Fruit fly (Drosophila melanogaster) whole organism, embryonic: ENCODE measurements around the gene CG32280.
A peak's percentile ranks its signal among the peaks of the same experiment; 100 is the strongest.

ENCODE experiments used
- Abd-B ChIP-seq: fragments of 200-800 bp; sonication (Bioruptor generic); optimal IDR thresholded peaks from 2 replicates; lab custom pipeline; 2018; ENCODE audit warnings: missing biosample characterization, mild to moderate bottlenecking, missing genetic modification characterization, moderate library complexity
- Adf1 ChIP-seq: fragments of 200-800 bp; sonication (Bioruptor generic); IDR thresholded peaks from 2 replicates; pipeline ENCODE4 v1.3.6; 2022; ENCODE audit warnings: missing biosample characterization, missing genetic modification characterization
- B-H2 ChIP-seq: fragments of 200-800 bp; sonication (Bioruptor generic); optimal IDR thresholded peaks from 2 replicates; lab custom pipeline; 2018; ENCODE audit warnings: missing biosample characterization, mild to moderate bottlenecking, missing genetic modification characterization
- BEAF-32 ChIP-seq: fragments of 200-800 bp; sonication (Bioruptor generic); optimal IDR thresholded peaks from 3 replicates; lab custom pipeline; 2017; ENCODE audit warnings: missing biosample characterization, missing genetic modification characterization, mild to moderate bottlenecking, moderate library complexity, missing genetic modification reagents
- CG10543 ChIP-seq: fragments of 200-800 bp; sonication (Bioruptor generic); optimal IDR thresholded peaks from 3 replicates; lab custom pipeline; 2017; ENCODE audit warnings: missing biosample characterization, mild to moderate bottlenecking, missing genetic modification characterization, moderate library complexity
- CG10654 ChIP-seq: fragments of 200-800 bp; sonication (Bioruptor generic); optimal IDR thresholded peaks from 2 replicates; lab custom pipeline; 2016; ENCODE audit warnings: missing biosample characterization, missing genetic modification characterization
- CG12942 ChIP-seq: fragments of 200-800 bp; sonication (Bioruptor generic); optimal IDR thresholded peaks from 3 replicates; lab custom pipeline; 2016; ENCODE audit warnings: missing biosample characterization, missing genetic modification characterization
- CG13287 ChIP-seq: fragments of 200-800 bp; sonication (Bioruptor generic); IDR thresholded peaks from 2 replicates; pipeline ENCODE4 v1.3.6; 2022; ENCODE audit warnings: missing biosample characterization, missing genetic modification characterization; ENCODE audit not compliant: partially characterized antibody
- CG13296 ChIP-seq: fragments of 200-800 bp; sonication (Bioruptor generic); optimal IDR thresholded peaks from 3 replicates; lab custom pipeline; 2018; ENCODE audit warnings: missing biosample characterization, mild to moderate bottlenecking, missing genetic modification characterization
- CG13624 ChIP-seq: fragments of 200-800 bp; sonication (Bioruptor generic); optimal IDR thresholded peaks from 2 replicates; lab custom pipeline; 2016; ENCODE audit warnings: missing biosample characterization, missing genetic modification characterization
- CG14965 ChIP-seq: fragments of 200-800 bp; sonication (Bioruptor generic); optimal IDR thresholded peaks from 2 replicates; lab custom pipeline; 2016; ENCODE audit warnings: missing biosample characterization, missing genetic modification characterization, borderline replicate concordance
- CG15514 ChIP-seq: fragments of 200-800 bp; sonication (Bioruptor generic); optimal IDR thresholded peaks from 3 replicates; lab custom pipeline; 2017; ENCODE audit warnings: missing biosample characterization, missing genetic modification characterization, mild to moderate bottlenecking, moderate library complexity, missing genetic modification reagents
- CG18599 ChIP-seq: fragments of 200-800 bp; sonication (Bioruptor generic); optimal IDR thresholded peaks from 3 replicates; lab custom pipeline; 2017; ENCODE audit warnings: missing biosample characterization, missing genetic modification characterization, mild to moderate bottlenecking, moderate library complexity, missing genetic modification reagents
- CG30403 ChIP-seq: fragments of 200-800 bp; sonication (Bioruptor generic); optimal IDR thresholded peaks from 3 replicates; lab custom pipeline; 2016; ENCODE audit warnings: missing biosample characterization, missing genetic modification characterization
- CG3163 ChIP-seq: fragments of 200-800 bp; sonication (Bioruptor generic); optimal IDR thresholded peaks from 3 replicates; lab custom pipeline; 2016; ENCODE audit warnings: missing biosample characterization, missing genetic modification characterization
- CG33213 ChIP-seq: fragments of 200-800 bp; sonication (Bioruptor generic); optimal IDR thresholded peaks from 3 replicates; lab custom pipeline; 2016; ENCODE audit warnings: missing biosample characterization, missing genetic modification characterization
- CG4282 ChIP-seq: fragments of 200-800 bp; sonication (Bioruptor generic); optimal IDR thresholded peaks from 2 replicates; lab custom pipeline; 2016; ENCODE audit warnings: missing biosample characterization, missing genetic modification characterization
- CG4617 ChIP-seq: fragments of 200-800 bp; sonication (Bioruptor generic); optimal IDR thresholded peaks from 3 replicates; lab custom pipeline; 2016; ENCODE audit warnings: missing biosample characterization, missing genetic modification characterization, borderline replicate concordance
- CG5245 ChIP-seq: fragments of 200-800 bp; sonication (Bioruptor generic); optimal IDR thresholded peaks from 3 replicates; lab custom pipeline; 2016; ENCODE audit warnings: missing biosample characterization, missing genetic modification characterization
- CG6254 ChIP-seq: fragments of 200-800 bp; sonication (Bioruptor generic); optimal IDR thresholded peaks from 3 replicates; lab custom pipeline; 2017; ENCODE audit warnings: mild to moderate bottlenecking, missing biosample characterization, missing genetic modification reagents, missing genetic modification characterization
- CG7963 ChIP-seq: fragments of 200-800 bp; sonication (Bioruptor generic); IDR thresholded peaks from 3 replicates; pipeline ENCODE4 v1.3.6; 2022; ENCODE audit warnings: missing biosample characterization, missing genetic modification characterization; ENCODE audit not compliant: partially characterized antibody
- CG8089 ChIP-seq: fragments of 200-800 bp; sonication (Bioruptor generic); optimal IDR thresholded peaks from 3 replicates; lab custom pipeline; 2016; ENCODE audit warnings: missing biosample characterization, missing genetic modification characterization
- CG8944 ChIP-seq: fragments of 200-800 bp; sonication (Bioruptor generic); optimal IDR thresholded peaks from 3 replicates; lab custom pipeline; 2016; ENCODE audit warnings: missing biosample characterization, missing genetic modification characterization
- CG9215 ChIP-seq: fragments of 200-800 bp; sonication (Bioruptor generic); IDR thresholded peaks from 2 replicates; pipeline ENCODE4 v1.3.6; 2022; ENCODE audit warnings: missing biosample characterization, missing genetic modification characterization
- Dip3 ChIP-seq: fragments of 200-800 bp; sonication (Bioruptor generic); optimal IDR thresholded peaks from 3 replicates; lab custom pipeline; 2016; ENCODE audit warnings: missing biosample characterization, missing genetic modification characterization
- Dll ChIP-seq: fragments of 200-800 bp; sonication (Bioruptor generic); IDR thresholded peaks from 4 replicates; pipeline ENCODE4 v1.3.6; 2022; ENCODE audit warnings: missing biosample characterization, missing genetic modification characterization; ENCODE audit not compliant: partially characterized antibody
- ERR ChIP-seq: fragments of 200-800 bp; sonication (Bioruptor generic); optimal IDR thresholded peaks from 2 replicates; lab custom pipeline; 2016; ENCODE audit warnings: missing biosample characterization, missing genetic modification characterization
- Fer2 ChIP-seq: fragments of 200-800 bp; sonication (Bioruptor generic); optimal IDR thresholded peaks from 2 replicates; lab custom pipeline; 2018; ENCODE audit warnings: missing biosample characterization, mild to moderate bottlenecking, missing genetic modification characterization, moderate library complexity
- GATAe ChIP-seq: fragments of 200-800 bp; sonication (Bioruptor generic); conservative IDR thresholded peaks from 2 replicates; pipeline ENCODE4 v1.3.6; 2022; ENCODE audit warnings: missing biosample characterization, missing genetic modification characterization
- H2.0 ChIP-seq: fragments of 200-800 bp; sonication (Bioruptor generic); IDR thresholded peaks from 2 replicates; pipeline ENCODE4 v1.3.6; 2022; ENCODE audit warnings: missing biosample characterization, missing genetic modification characterization
- Hmr ChIP-seq: fragments of 200-800 bp; sonication (Bioruptor generic); optimal IDR thresholded peaks from 3 replicates; lab custom pipeline; 2017; ENCODE audit warnings: mild to moderate bottlenecking, missing biosample characterization, missing genetic modification reagents, missing genetic modification characterization
- Hr39 ChIP-seq: fragments of >200 bp; optimal IDR thresholded peaks from 2 replicates; lab custom pipeline; 2017
- Mrtf ChIP-seq: fragments of 200-800 bp; sonication (Bioruptor generic); IDR thresholded peaks from 3 replicates; pipeline ENCODE4 v1.3.6; 2022; ENCODE audit warnings: missing biosample characterization, missing genetic modification characterization
- Neu2 ChIP-seq: fragments of 200-800 bp; sonication (Bioruptor generic); optimal IDR thresholded peaks from 3 replicates; lab custom pipeline; 2016; ENCODE audit warnings: missing biosample characterization, missing genetic modification characterization, borderline replicate concordance
- Ptx1 ChIP-seq: fragments of 200-800 bp; sonication (Bioruptor generic); IDR thresholded peaks from 2 replicates; pipeline ENCODE4 v1.3.6; 2022; ENCODE audit warnings: missing biosample characterization, missing genetic modification characterization
- Rx ChIP-seq: fragments of 200-800 bp; sonication (Bioruptor generic); IDR thresholded peaks from 2 replicates; pipeline ENCODE4 v1.3.6; 2022; ENCODE audit warnings: missing biosample characterization, missing genetic modification characterization
- Ssrp ChIP-seq: fragments of 200-800 bp; sonication (Bioruptor generic); optimal IDR thresholded peaks from 2 replicates; lab custom pipeline; 2018; ENCODE audit warnings: missing biosample characterization, mild to moderate bottlenecking, missing genetic modification characterization, moderate library complexity
- ab ChIP-seq: fragments of 200-800 bp; sonication (Bioruptor generic); optimal IDR thresholded peaks from 2 replicates; lab custom pipeline; 2016; ENCODE audit warnings: missing biosample characterization, missing genetic modification characterization
- croc ChIP-seq: fragments of 200-800 bp; sonication (Bioruptor generic); conservative IDR thresholded peaks from 3 replicates; pipeline ENCODE4 v1.3.6; 2022; ENCODE audit warnings: missing biosample characterization, missing genetic modification characterization
- danr ChIP-seq: fragments of 200-800 bp; sonication (Bioruptor generic); IDR thresholded peaks from 2 replicates; pipeline ENCODE4 v1.3.6; 2022; ENCODE audit warnings: missing biosample characterization, missing genetic modification characterization
- dati ChIP-seq: fragments of 200-800 bp; sonication (Bioruptor generic); IDR thresholded peaks from 2 replicates; pipeline ENCODE4 v1.3.6; 2022; ENCODE audit warnings: missing biosample characterization, missing genetic modification characterization
- dmrt99B ChIP-seq: fragments of 200-800 bp; sonication (Bioruptor generic); optimal IDR thresholded peaks from 2 replicates; lab custom pipeline; 2018; ENCODE audit warnings: missing biosample characterization, mild to moderate bottlenecking, missing genetic modification characterization, moderate library complexity
- gsb-n ChIP-seq: fragments of 200-800 bp; sonication (Bioruptor generic); optimal IDR thresholded peaks from 3 replicates; lab custom pipeline; 2018; ENCODE audit warnings: missing biosample characterization, mild to moderate bottlenecking, missing genetic modification characterization
- lola ChIP-seq, 3 experiments: fragments of >200 bp in 2 of 3; fragments of 200-800 bp in 1 of 3; sonication (Bioruptor generic) in 1 of 3; optimal IDR thresholded peaks; 2 replicates each; lab custom pipeline; 2017 to 2019; ENCODE audit warnings: missing biosample characterization in 3 of 3, missing genetic modification characterization in 3 of 3, mild to moderate bottlenecking in 1 of 3, moderate library complexity in 1 of 3
- mirr ChIP-seq: fragments of 200-800 bp; sonication (Bioruptor generic); optimal IDR thresholded peaks from 3 replicates; lab custom pipeline; 2018; ENCODE audit warnings: missing biosample characterization, mild to moderate bottlenecking, missing genetic modification characterization
- odd ChIP-seq: fragments of 200-800 bp; sonication (Bioruptor generic); optimal IDR thresholded peaks from 2 replicates; lab custom pipeline; 2017; ENCODE audit warnings: missing biosample characterization, mild to moderate bottlenecking, missing genetic modification characterization
- prd ChIP-seq, 3 experiments: fragments of >200 bp in 2 of 3; fragments of 200-800 bp in 1 of 3; sonication (Bioruptor generic) in 1 of 3; optimal IDR thresholded peaks in 2 of 3; IDR thresholded peaks in 1 of 3; 2 replicates in 2 of 3; 3 replicates in 1 of 3; pipeline versions ENCODE4 v1.3.6 to Lab custom; 2017 to 2022; ENCODE audit warnings: missing biosample characterization in 1 of 3, missing genetic modification characterization in 1 of 3
- repo ChIP-seq: fragments of 200-800 bp; sonication (Bioruptor generic); optimal IDR thresholded peaks from 2 replicates; lab custom pipeline; 2016; ENCODE audit warnings: missing biosample characterization, missing genetic modification characterization
- scrt ChIP-seq: fragments of 200-800 bp; sonication (Bioruptor generic); optimal IDR thresholded peaks from 2 replicates; lab custom pipeline; 2018; ENCODE audit warnings: missing biosample characterization, mild to moderate bottlenecking, missing genetic modification characterization, moderate library complexity
- zf30C ChIP-seq: fragments of 200-800 bp; sonication (Bioruptor generic); optimal IDR thresholded peaks from 3 replicates; lab custom pipeline; 2018; ENCODE audit warnings: missing biosample characterization, mild to moderate bottlenecking, missing genetic modification characterization

The CG32280 gene

DNA sequence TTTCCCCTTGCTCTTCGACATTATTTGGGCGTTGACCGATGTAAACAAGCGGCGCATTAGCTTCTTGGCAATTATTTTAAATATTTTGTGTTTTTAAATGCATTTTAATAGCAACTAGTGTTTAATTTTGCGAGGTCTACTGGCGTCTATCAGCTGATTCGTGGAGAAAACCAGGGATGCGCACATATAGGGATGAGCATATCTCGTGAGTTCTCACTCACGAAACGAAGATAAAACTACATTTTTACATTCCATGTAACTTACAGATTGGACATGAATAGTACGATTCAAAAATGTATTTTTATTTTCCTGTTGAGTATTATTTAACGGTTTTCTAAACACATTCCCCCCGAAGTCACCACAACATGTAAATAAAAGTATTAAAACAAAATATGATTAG, 32.5 kb downstream of the CG32280 start, which contains the start of gene CG14966 (continued):
- TF ChIP-seq CG13287 (GFP tag; lab: Robert Waterston, UW) = peak; percentile 96
- TF ChIP-seq mirr = peak; percentile 30
- no peak for TF ChIP-seq CG13296
- TF ChIP-seq dati (GFP tag; lab: Robert Waterston, UW) = no peak
- no peak for TF ChIP-seq Hr39 (lab: Kevin White, UChicago)
- no peak for TF ChIP-seq Ssrp (tag; lab: Kevin White, UChicago)
- TF ChIP-seq Rx = no peak
- TF ChIP-seq CG14965 (GFP tag; lab: Kevin White, UChicago) = no peak
- TF ChIP-seq Hmr (GFP tag; lab: Kevin White, UChicago) = peak; percentile 27
- no peak for TF ChIP-seq CG8944 (GFP tag; lab: Kevin White, UChicago)
- TF ChIP-seq scrt (GFP tag; lab: Kevin White, UChicago) = peak; percentile 96
- TF ChIP-seq Abd-B = no peak
- TF ChIP-seq Ptx1 = peak; percentile 23; the same call in 1 of the 2 replicates
- TF ChIP-seq CG12942 (GFP tag; lab: Kevin White, UChicago) = no peak
- TF ChIP-seq CG10543 = peak; percentile 13
- no peak for TF ChIP-seq Neu2 (GFP tag; lab: Kevin White, UChicago)
- TF ChIP-seq CG10654 (GFP tag; lab: Kevin White, UChicago) = no peak
- no peak for TF ChIP-seq Fer2 (tag; lab: Kevin White, UChicago)
- TF ChIP-seq CG3163 (GFP tag; lab: Kevin White, UChicago) = no peak
- TF ChIP-seq CG30403 (GFP tag; lab: Kevin White, UChicago) = peak; percentile 13
- TF ChIP-seq odd = no peak
- TF ChIP-seq Mrtf (GFP tag; lab: Robert Waterston, UW) = no peak
- TF ChIP-seq BEAF-32 = peak; percentile 90
- no peak for TF ChIP-seq prd (optimal IDR thresholded peaks at IDR 0.05; lab: Kevin White, UChicago)
- TF ChIP-seq prd (GFP tag; IDR thresholded peaks at IDR 0.05; lab: Robert Waterston, UW) = 0 out of 3 replicates have a peak, but pooled peaks have one; percentile 8
- peak; percentile 7 for TF ChIP-seq CG4617 (GFP tag; lab: Kevin White, UChicago)
- peak; percentile 25 for TF ChIP-seq ERR (GFP tag; lab: Kevin White, UChicago)
- TF ChIP-seq dmrt99B (tag; lab: Kevin White, UChicago) = no peak
- TF ChIP-seq CG18599 (GFP tag; lab: Kevin White, UChicago) = peak; percentile 22
- peak; percentile 83 for TF ChIP-seq CG15514 (GFP tag; lab: Kevin White, UChicago)
- no peak for TF ChIP-seq danr (GFP tag; lab: Robert Waterston, UW)
- no peak for TF ChIP-seq repo (GFP tag; lab: Kevin White, UChicago)
- TF ChIP-seq GATAe (GFP tag; lab: Robert Waterston, UW) = no peak
- 0 out of 2 replicates have a peak, but pooled peaks have one; percentile 6 for TF ChIP-seq H2.0 (GFP tag; lab: Robert Waterston, UW)
- no peak for TF ChIP-seq Dip3 (GFP tag; lab: Kevin White, UChicago)
- TF ChIP-seq croc (GFP tag; lab: Robert Waterston, UW) = no peak
- TF ChIP-seq ab = no peak
- TF ChIP-seq Adf1 = no peak
- peak; percentile 30 for TF ChIP-seq CG33213 (GFP tag; lab: Kevin White, UChicago)
- no peak for TF ChIP-seq CG6254
- TF ChIP-seq CG5245 (GFP tag; lab: Kevin White, UChicago) = no peak
- peak; percentile 20 for TF ChIP-seq B-H2 (GFP tag; lab: Kevin White, UChicago)
- TF ChIP-seq lola (GFP tag; optimal IDR thresholded peaks at IDR 0.05; lab: Kevin White, UChicago) = no peak
- no peak for TF ChIP-seq zf30C
- TF ChIP-seq CG8089 = no peak
- TF ChIP-seq CG4282 (GFP tag; lab: Kevin White, UChicago) = no peak
- no peak for TF ChIP-seq CG9215 (GFP tag; lab: Robert Waterston, UW)
- TF ChIP-seq Dll (GFP tag; lab: Robert Waterston, UW) = peak; percentile 91
- peak; percentile 76; the same call in 2 of the 3 replicates for TF ChIP-seq CG7963
- TF ChIP-seq gsb-n (tag; lab: Kevin White, UChicago) = no peak
- TF ChIP-seq CG13624 (GFP tag; lab: Kevin White, UChicago) = peak; percentile 54
